Fruit fly (Drosophila melanogaster): ENCODE measurements around the gene CG17202.
A peak's percentile ranks its signal among the peaks of the same experiment; 100 is the strongest.

DNA sequence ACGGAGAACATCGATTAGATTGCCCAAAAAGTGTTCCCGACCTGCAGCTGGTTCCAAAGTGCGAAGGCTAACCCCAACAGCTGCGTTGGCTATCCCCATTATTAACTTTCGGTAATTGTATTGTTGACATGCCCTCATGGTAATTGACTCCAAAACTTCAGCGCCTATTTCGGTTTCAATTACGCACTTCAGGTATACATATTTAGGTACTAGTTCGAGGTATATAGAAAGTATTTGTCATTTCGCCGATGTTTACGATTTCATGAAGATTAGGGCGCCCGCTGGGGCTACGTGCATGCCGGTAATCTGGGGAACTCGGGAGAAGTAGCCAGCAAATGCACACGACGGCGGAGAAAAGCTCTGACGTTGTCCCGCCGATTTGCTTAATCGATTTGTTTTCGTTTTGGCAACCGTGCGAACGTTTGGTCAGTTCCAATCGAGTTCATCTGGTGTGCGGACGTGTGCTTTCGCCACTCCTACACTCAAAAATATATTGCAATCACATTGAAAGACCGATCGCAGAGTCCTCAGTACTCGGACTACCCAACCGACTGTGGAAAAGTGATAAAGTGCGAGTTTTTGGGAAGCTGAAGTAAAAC, 18.5 kb downstream of the CG17202 start:
- peak; percentile 11 for TF ChIP-seq Dif (GFP tag; optimal IDR thresholded peaks at IDR 0.05; ENCODE audit: partially characterized antibody)
- TF ChIP-seq rgr (GFP tag; optimal IDR thresholded peaks at IDR 0.05): peak; percentile 60
- no peak for TF ChIP-seq ey (GFP tag; optimal IDR thresholded peaks at IDR 0.05)
- TF ChIP-seq GATAd (GFP tag; optimal IDR thresholded peaks at IDR 0.05): no peak
- TF ChIP-seq fru (GFP tag; optimal IDR thresholded peaks at IDR 0.05): peak; percentile 20
- no peak for TF ChIP-seq lola (GFP tag; optimal IDR thresholded peaks at IDR 0.05)
- TF ChIP-seq h (GFP tag; optimal IDR thresholded peaks at IDR 0.05): peak; percentile 63
- peak; percentile 55 for TF ChIP-seq Hr83 (GFP tag; optimal IDR thresholded peaks at IDR 0.05; ENCODE audit: poor library complexity, severe bottlenecking)
- TF ChIP-seq dsf (GFP tag; optimal IDR thresholded peaks at IDR 0.05; ENCODE audit: borderline replicate concordance): no peak
- TF ChIP-seq br (GFP tag; optimal IDR thresholded peaks at IDR 0.05): no peak
- TF ChIP-seq psq (GFP tag; optimal IDR thresholded peaks at IDR 0.05): no peak
